Fruit fly (Drosophila melanogaster) whole organism, wandering third instar larva: ENCODE results near the gene CG45489.
"Not testable (repeated sequence)": the region's sequence is repeated elsewhere in the genome, so short reads cannot be mapped to it uniquely, and the experiment has no call there.

ENCODE experiments used
- Mio ChIP-seq: sonication (Bioruptor generic); optimal IDR thresholded peaks from 2 replicates; lab custom pipeline; 2016; ENCODE audit warnings: missing biosample characterization, missing genetic modification characterization
- dmrt93B ChIP-seq: fragments of 200-800 bp; sonication (Bioruptor generic); optimal IDR thresholded peaks from 2 replicates; lab custom pipeline; 2018; ENCODE audit warnings: missing biosample characterization, mild to moderate bottlenecking, missing genetic modification characterization
- dsf ChIP-seq: sonication (Bioruptor generic); optimal IDR thresholded peaks from 2 replicates; lab custom pipeline; 2016; ENCODE audit warnings: missing biosample characterization, missing genetic modification characterization, borderline replicate concordance
- fru ChIP-seq: fragments of 200-800 bp; sonication (Bioruptor generic); optimal IDR thresholded peaks from 3 replicates; lab custom pipeline; 2016; ENCODE audit warnings: missing biosample characterization, mild to moderate bottlenecking, missing genetic modification characterization
- h ChIP-seq: fragments of 200-800 bp; sonication (Bioruptor generic); optimal IDR thresholded peaks from 3 replicates; lab custom pipeline; 2016; ENCODE audit warnings: missing biosample characterization, mild to moderate bottlenecking, missing genetic modification characterization
- jim ChIP-seq: fragments of 175-275, 200-325 bp; sonication (Bioruptor generic); optimal IDR thresholded peaks from 2 replicates; lab custom pipeline; 2016; ENCODE audit warnings: missing biosample characterization, mild to moderate bottlenecking, missing genetic modification characterization
- lola ChIP-seq: fragments of >200 bp; optimal IDR thresholded peaks from 2 replicates; lab custom pipeline; 2017; ENCODE audit warnings: missing biosample characterization, missing genetic modification characterization
- pan ChIP-seq: fragments of >200 bp; optimal IDR thresholded peaks from 2 replicates; lab custom pipeline; 2017
- usp ChIP-seq: fragments of >200 bp; optimal IDR thresholded peaks from 2 replicates; lab custom pipeline; 2017; ENCODE audit warnings: missing biosample characterization, missing genetic modification characterization

dm6 chrX:19910017-19910416 lies 19.0 kb downstream of the CG45489 start, which contains the start of gene CG45486:
- not testable (repeated sequence) for TF ChIP-seq usp (GFP tag; lab: Kevin White, UChicago); fru (GFP tag; lab: Kevin White, UChicago); Mio (GFP tag; lab: Kevin White, UChicago); jim (GFP tag; lab: Kevin White, UChicago); dmrt93B (GFP tag; lab: Kevin White, UChicago); h (GFP tag; lab: Kevin White, UChicago); dsf (GFP tag; lab: Kevin White, UChicago); pan (lab: Kevin White, UChicago); lola (GFP tag; lab: Kevin White, UChicago)
